Fruit fly (Drosophila melanogaster): ENCODE data around the gene Stt3B.

Gene Stt3B

dm6 chr3R:25056488-25057157 lies 12.8 kb downstream of the Stt3B start:
- TF ChIP-seq Rel (GFP tag; optimal IDR thresholded peaks at IDR 0.05) (no peak), Rel (tag; optimal IDR thresholded peaks at IDR 0.05) (peak; percentile 72), pan (optimal IDR thresholded peaks at IDR 0.05) (no peak), dl (GFP tag; optimal IDR thresholded peaks at IDR 0.05; ENCODE audit: insufficient read depth in 1 of 2, partially characterized antibody in 2 of 2) (no peak)

dm6 chr3R:25056016-25056415 lies 13.4 kb downstream of the Stt3B start, which contains the start of the genes CG31111 and stac:
Gene CG31111 (minus strand): TSS chr3R:25056177.
Gene stac (plus strand): TSS chr3R:25056286.
- TF ChIP-seq Dfd (GFP tag; optimal IDR thresholded peaks at IDR 0.05) (no peak), sage (GFP tag; optimal IDR thresholded peaks at IDR 0.05) (peak; percentile 52), dsf (GFP tag; optimal IDR thresholded peaks at IDR 0.05; ENCODE audit: borderline replicate concordance) (no peak), usp (GFP tag; optimal IDR thresholded peaks at IDR 0.05) (no peak), ey (GFP tag; optimal IDR thresholded peaks at IDR 0.05) (no peak), Hr78 (GFP tag; optimal IDR thresholded peaks at IDR 0.05) (no peak), dl (GFP tag; optimal IDR thresholded peaks at IDR 0.05; ENCODE audit: insufficient read depth in 1 of 2, partially characterized antibody in 2 of 2) (no peak), Rel (GFP tag; optimal IDR thresholded peaks at IDR 0.05) (no peak), Rel (tag; optimal IDR thresholded peaks at IDR 0.05) (peak; percentile 22), CG9705 (GFP tag; optimal IDR thresholded peaks at IDR 0.05) (no peak), Dif (GFP tag; optimal IDR thresholded peaks at IDR 0.05; ENCODE audit: partially characterized antibody) (no peak), jim (GFP tag; optimal IDR thresholded peaks at IDR 0.05) (no peak), Abd-B (GFP tag; optimal IDR thresholded peaks at IDR 0.05) (no peak)

- TF ChIP-seq h (GFP tag; optimal IDR thresholded peaks at IDR 0.05) (peak; percentile 18), CG9705 (GFP tag; optimal IDR thresholded peaks at IDR 0.05) (peak; percentile 32), HLH106 (tag; optimal IDR thresholded peaks at IDR 0.05) (peak; percentile 31), dmrt93B (GFP tag; optimal IDR thresholded peaks at IDR 0.05) (no peak), Hr83 (GFP tag; optimal IDR thresholded peaks at IDR 0.05; ENCODE audit: poor library complexity, severe bottlenecking) (peak; percentile 41), foxo (GFP tag; optimal IDR thresholded peaks at IDR 0.05) (peak in 1 of 2 experiments; percentile 39), sv (GFP tag; optimal IDR thresholded peaks at IDR 0.05) (no peak), rgr (GFP tag; optimal IDR thresholded peaks at IDR 0.05) (peak; percentile 55), woc (GFP tag; optimal IDR thresholded peaks at IDR 0.05) (peak; percentile 7), Sp1 (GFP tag; optimal IDR thresholded peaks at IDR 0.05) (no peak), tai (GFP tag; optimal IDR thresholded peaks at IDR 0.05) (peak; percentile 4), sage (GFP tag; optimal IDR thresholded peaks at IDR 0.05) (no peak), brk (GFP tag; optimal IDR thresholded peaks at IDR 0.05) (peak; percentile 27), Hnf4 (GFP tag; optimal IDR thresholded peaks at IDR 0.05) (peak; percentile 46), Rel (GFP tag; optimal IDR thresholded peaks at IDR 0.05) (no peak), Rel (tag; optimal IDR thresholded peaks at IDR 0.05) (peak; percentile 2)
Observed at dm6 chr3R:25054451-25055188, 14.8 kb downstream of the Stt3B start, which contains the start of gene CG31109. Gene CG31109 (minus strand): TSS chr3R:25054653.

dm6 chr3R:25051441-25052097 lies 17.9 kb downstream of the Stt3B start:
- TF ChIP-seq dl (GFP tag; optimal IDR thresholded peaks at IDR 0.05; ENCODE audit: insufficient read depth in 1 of 2, partially characterized antibody in 2 of 2) = no peak
- peak; percentile 24 for TF ChIP-seq h (GFP tag; optimal IDR thresholded peaks at IDR 0.05)

dm6 chr3R:25050649-25051048 lies 18.8 kb downstream of the Stt3B start:
- TF ChIP-seq N (GFP tag; optimal IDR thresholded peaks at IDR 0.05) (no peak), Myc (optimal IDR thresholded peaks at IDR 0.05) (no peak), OdsH (GFP tag; optimal IDR thresholded peaks at IDR 0.05) (no peak), Mio (GFP tag; optimal IDR thresholded peaks at IDR 0.05) (no peak), CG32264 (GFP tag; optimal IDR thresholded peaks at IDR 0.05) (no peak), CrebA (GFP tag; optimal IDR thresholded peaks at IDR 0.05; ENCODE audit: borderline replicate concordance) (no peak), brk (GFP tag; optimal IDR thresholded peaks at IDR 0.05) (no peak), fru (GFP tag; optimal IDR thresholded peaks at IDR 0.05) (no peak), lola (GFP tag; optimal IDR thresholded peaks at IDR 0.05) (no peak), tai (GFP tag; optimal IDR thresholded peaks at IDR 0.05) (no peak), Hr78 (GFP tag; optimal IDR thresholded peaks at IDR 0.05) (no peak), ey (GFP tag; optimal IDR thresholded peaks at IDR 0.05) (no peak), Dif (GFP tag; optimal IDR thresholded peaks at IDR 0.05; ENCODE audit: partially characterized antibody) (no peak)

All from whole organism, wandering third instar larva.